Worm (Caenorhabditis elegans): ENCODE measurements around the gene T13G4.7.

- no peak for TF ChIP-seq cnd-1 (tag; optimal IDR thresholded peaks at IDR 0.05)
- no peak for TF ChIP-seq nhr-237 (tag; optimal IDR thresholded peaks at IDR 0.05)
- TF ChIP-seq ztf-11 (tag; optimal IDR thresholded peaks at IDR 0.05) = no peak
- no peak for TF ChIP-seq ceh-39 (tag; optimal IDR thresholded peaks at IDR 0.05)
These were observed 34.3 kb downstream of the T13G4.7 start for ce11 chrX:1171617-1172016.
